Fruit fly (Drosophila melanogaster) whole organism, embryonic: ENCODE measurements around the gene Cyfip.

ENCODE experiments used
- Ada2b ChIP-seq: fragments of 200-800 bp; sonication (Bioruptor generic); IDR thresholded peaks from 2 replicates; pipeline ENCODE4 v1.3.6; 2022; ENCODE audit warnings: missing biosample characterization, missing genetic modification characterization
- Aef1 ChIP-seq: fragments of 200-800 bp; sonication (Bioruptor generic); IDR thresholded peaks from 3 replicates; pipeline ENCODE4 v1.3.6; 2022; ENCODE audit warnings: missing biosample characterization, missing genetic modification characterization
- Atf6 ChIP-seq: fragments of 200-800 bp; sonication (Bioruptor generic); IDR thresholded peaks from 2 replicates; pipeline ENCODE4 v1.3.6; 2022; ENCODE audit warnings: missing biosample characterization, missing genetic modification characterization
- Awh ChIP-seq: fragments of 200-800 bp; sonication (Bioruptor generic); IDR thresholded peaks from 2 replicates; pipeline ENCODE4, ENCODE4 v1.3.6; 2022; ENCODE audit warnings: missing biosample characterization, missing genetic modification characterization
- CG10209 ChIP-seq: fragments of 200-800 bp; sonication (Bioruptor generic); optimal IDR thresholded peaks from 3 replicates; lab custom pipeline; 2017; ENCODE audit warnings: missing biosample characterization, mild to moderate bottlenecking, missing genetic modification characterization, missing genetic modification reagents
- CG11560 ChIP-seq: fragments of 200-800 bp; sonication (Bioruptor generic); IDR thresholded peaks from 3 replicates; pipeline ENCODE4 v1.3.6; 2022; ENCODE audit warnings: missing biosample characterization, missing genetic modification characterization
- CG12104 ChIP-seq: fragments of 200-800 bp; sonication (Bioruptor generic); optimal IDR thresholded peaks from 3 replicates; lab custom pipeline; 2016; ENCODE audit warnings: missing biosample characterization, missing genetic modification characterization
- CG1233 ChIP-seq: fragments of 200-800 bp; sonication (Bioruptor generic); optimal IDR thresholded peaks from 4 replicates; lab custom pipeline; 2018; ENCODE audit warnings: missing biosample characterization, mild to moderate bottlenecking, missing genetic modification characterization
- CG16813 ChIP-seq: fragments of 200-800 bp; sonication (Bioruptor generic); IDR thresholded peaks from 3 replicates; pipeline ENCODE4 v1.3.6; 2022; ENCODE audit warnings: missing biosample characterization, missing genetic modification characterization; ENCODE audit not compliant: partially characterized antibody
- CG17328 ChIP-seq: fragments of 200-800 bp; sonication (Bioruptor generic); IDR thresholded peaks from 2 replicates; pipeline ENCODE4 v1.3.6; 2022; ENCODE audit warnings: missing biosample characterization, missing genetic modification characterization
- CG2129 ChIP-seq: fragments of 200-800 bp; sonication (Bioruptor generic); IDR thresholded peaks from 2 replicates; pipeline ENCODE4 v1.3.6; 2022; ENCODE audit warnings: missing biosample characterization, missing genetic modification characterization; ENCODE audit not compliant: partially characterized antibody
- CG2712 ChIP-seq: fragments of 200-800 bp; optimal IDR thresholded peaks from 3 replicates; lab custom pipeline; 2019; ENCODE audit warnings: missing biosample characterization, mild to moderate bottlenecking, missing genetic modification characterization, moderate library complexity
- CG30431 ChIP-seq: fragments of 200-800 bp; sonication (Bioruptor generic); optimal IDR thresholded peaks from 2 replicates; lab custom pipeline; 2017; ENCODE audit warnings: missing biosample characterization, missing genetic modification characterization
- CG5180 ChIP-seq: fragments of 200-800 bp; sonication (Bioruptor generic); optimal IDR thresholded peaks from 3 replicates; lab custom pipeline; 2017; ENCODE audit warnings: missing biosample characterization, missing genetic modification characterization, mild to moderate bottlenecking, moderate library complexity, missing genetic modification reagents
- CG7839 ChIP-seq: fragments of 200-800 bp; sonication (Bioruptor generic); optimal IDR thresholded peaks from 3 replicates; lab custom pipeline; 2018; ENCODE audit warnings: missing biosample characterization, mild to moderate bottlenecking, missing genetic modification characterization, moderate library complexity
- CG8281 ChIP-seq: fragments of 200-800 bp; sonication (Bioruptor generic); optimal IDR thresholded peaks from 2 replicates; lab custom pipeline; 2018; ENCODE audit warnings: missing biosample characterization, mild to moderate bottlenecking, missing genetic modification characterization, moderate library complexity
- CG8290 ChIP-seq, 3 experiments: fragments of 200-800 bp; sonication (Bioruptor generic); optimal IDR thresholded peaks; 2 replicates each; lab custom pipeline; 2016 to 2019; ENCODE audit warnings: missing biosample characterization in 3 of 3, missing genetic modification characterization in 3 of 3, mild to moderate bottlenecking in 2 of 3, moderate library complexity in 1 of 3
- CG8388 ChIP-seq: fragments of 200-800 bp; sonication (Bioruptor generic); optimal IDR thresholded peaks from 2 replicates; lab custom pipeline; 2019; ENCODE audit warnings: missing biosample characterization, mild to moderate bottlenecking, missing genetic modification characterization, moderate library complexity
- CG9437 ChIP-seq: fragments of 200-800 bp; sonication (Bioruptor generic); optimal IDR thresholded peaks from 2 replicates; lab custom pipeline; 2018; ENCODE audit warnings: missing biosample characterization, mild to moderate bottlenecking, missing genetic modification characterization
- CG9817 ChIP-seq: fragments of 200-800 bp; sonication (Bioruptor generic); optimal IDR thresholded peaks from 2 replicates; lab custom pipeline; 2018; ENCODE audit warnings: missing biosample characterization, mild to moderate bottlenecking, missing genetic modification characterization, moderate library complexity
- D19B ChIP-seq: fragments of 200-800 bp; sonication (Bioruptor generic); optimal IDR thresholded peaks from 2 replicates; lab custom pipeline; 2017; ENCODE audit warnings: missing biosample characterization, mild to moderate bottlenecking, missing genetic modification characterization
- Gsc ChIP-seq: fragments of 200-800 bp; sonication (Bioruptor generic); IDR thresholded peaks from 2 replicates; pipeline ENCODE4 v1.3.6; 2022; ENCODE audit warnings: missing biosample characterization, missing genetic modification characterization
- Gug ChIP-seq: fragments of 200-800 bp; sonication (Bioruptor generic); IDR thresholded peaks from 4 replicates; pipeline ENCODE4 v1.3.6; 2022; ENCODE audit warnings: missing biosample characterization, missing genetic modification characterization
- HHEX ChIP-seq: fragments of 200-800 bp; sonication (Bioruptor generic); optimal IDR thresholded peaks from 3 replicates; lab custom pipeline; 2017; ENCODE audit warnings: missing biosample characterization, mild to moderate bottlenecking, missing genetic modification characterization, missing genetic modification reagents
- Hey ChIP-seq: fragments of 200-800 bp; sonication (Bioruptor generic); optimal IDR thresholded peaks from 3 replicates; lab custom pipeline; 2018; ENCODE audit warnings: missing biosample characterization, mild to moderate bottlenecking, missing genetic modification characterization
- MESR4 ChIP-seq: fragments of 200-800 bp; sonication (Bioruptor generic); optimal IDR thresholded peaks from 2 replicates; lab custom pipeline; 2018; ENCODE audit warnings: missing biosample characterization, mild to moderate bottlenecking, missing genetic modification characterization, moderate library complexity
- MTF-1 ChIP-seq: fragments of 200-800 bp; sonication (Bioruptor generic); optimal IDR thresholded peaks from 2 replicates; lab custom pipeline; 2018; ENCODE audit warnings: missing biosample characterization, mild to moderate bottlenecking, missing genetic modification characterization, borderline replicate concordance
- Nf-YB ChIP-seq: fragments of 200-800 bp; sonication (Bioruptor generic); optimal IDR thresholded peaks from 3 replicates; lab custom pipeline; 2019; ENCODE audit warnings: missing biosample characterization, mild to moderate bottlenecking, missing genetic modification characterization, moderate library complexity
- Rfx ChIP-seq: fragments of 200-800 bp; sonication (Bioruptor generic); IDR thresholded peaks from 2 replicates; pipeline ENCODE4 v1.3.6; 2022; ENCODE audit warnings: missing biosample characterization, missing genetic modification characterization
- Scr ChIP-seq: fragments of 200-800 bp; sonication (Bioruptor generic); IDR thresholded peaks from 2 replicates; pipeline ENCODE4 v1.3.6; 2022; ENCODE audit warnings: missing biosample characterization, missing genetic modification characterization; ENCODE audit not compliant: partially characterized antibody
- Xbp1 ChIP-seq: fragments of 200-800 bp; sonication (Bioruptor generic); optimal IDR thresholded peaks from 3 replicates; lab custom pipeline; 2016; ENCODE audit warnings: missing biosample characterization, mild to moderate bottlenecking, missing genetic modification characterization
- ap ChIP-seq: fragments of 200-800 bp; sonication (Bioruptor generic); IDR thresholded peaks from 2 replicates; pipeline ENCODE4 v1.3.6; 2022; ENCODE audit warnings: missing biosample characterization, missing genetic modification characterization
- az2 ChIP-seq: fragments of 200-800 bp; sonication (Bioruptor generic); optimal IDR thresholded peaks from 3 replicates; lab custom pipeline; 2016; ENCODE audit warnings: missing biosample characterization, missing genetic modification characterization
- bbx ChIP-seq: fragments of 200-800 bp; sonication (Bioruptor generic); IDR thresholded peaks from 2 replicates; pipeline ENCODE4 v1.3.6; 2022; ENCODE audit warnings: missing biosample characterization, missing genetic modification characterization; ENCODE audit not compliant: partially characterized antibody
- chif ChIP-seq, 2 experiments: fragments of 200-800 bp; sonication (Bioruptor generic); optimal IDR thresholded peaks; 3 replicates each; lab custom pipeline; 2016; ENCODE audit warnings: missing biosample characterization in 2 of 2, missing genetic modification characterization in 2 of 2
- fd3F ChIP-seq: fragments of 200-800 bp; sonication (Bioruptor generic); optimal IDR thresholded peaks from 2 replicates; lab custom pipeline; 2018; ENCODE audit warnings: missing biosample characterization, mild to moderate bottlenecking, missing genetic modification characterization, moderate library complexity
- gem ChIP-seq: fragments of 200-800 bp; sonication (Bioruptor generic); optimal IDR thresholded peaks from 2 replicates; lab custom pipeline; 2019; ENCODE audit warnings: missing biosample characterization, mild to moderate bottlenecking, missing genetic modification characterization, moderate library complexity
- jing ChIP-seq: fragments of 200-800 bp; sonication (Bioruptor generic); optimal IDR thresholded peaks from 2 replicates; lab custom pipeline; 2018; ENCODE audit warnings: missing biosample characterization, mild to moderate bottlenecking, missing genetic modification characterization
- kah ChIP-seq: fragments of 200-800 bp; sonication (Bioruptor generic); optimal IDR thresholded peaks from 2 replicates; lab custom pipeline; 2018; ENCODE audit warnings: missing biosample characterization, mild to moderate bottlenecking, missing genetic modification characterization
- lilli ChIP-seq: fragments of 200-800 bp; sonication (Bioruptor generic); optimal IDR thresholded peaks from 3 replicates; lab custom pipeline; 2016; ENCODE audit warnings: missing biosample characterization, missing genetic modification characterization
- luna ChIP-seq: fragments of 200-800 bp; sonication (Bioruptor generic); optimal IDR thresholded peaks from 2 replicates; lab custom pipeline; 2016; ENCODE audit warnings: missing biosample characterization, missing genetic modification characterization
- pita ChIP-seq: fragments of 200-800 bp; sonication (Bioruptor generic); optimal IDR thresholded peaks from 2 replicates; lab custom pipeline; 2017; ENCODE audit warnings: missing biosample characterization, mild to moderate bottlenecking, missing genetic modification characterization
- pum ChIP-seq: fragments of 200-800 bp; sonication (Bioruptor generic); optimal IDR thresholded peaks from 2 replicates; lab custom pipeline; 2016; ENCODE audit warnings: missing biosample characterization, missing genetic modification characterization
- row ChIP-seq: fragments of 200-800 bp; sonication (Bioruptor generic); IDR thresholded peaks from 3 replicates; pipeline ENCODE4 v1.3.6; 2022; ENCODE audit warnings: missing biosample characterization, missing genetic modification characterization
- so ChIP-seq: fragments of 200-800 bp; sonication (Bioruptor generic); IDR thresholded peaks from 3 replicates; pipeline ENCODE4 v1.3.6; 2022; ENCODE audit warnings: missing biosample characterization, missing genetic modification characterization
- tio ChIP-seq: fragments of 200-800 bp; sonication (Bioruptor generic); optimal IDR thresholded peaks from 2 replicates; lab custom pipeline; 2017; ENCODE audit warnings: missing biosample characterization, missing genetic modification characterization, inconsistent platforms
- zen2 ChIP-seq: fragments of 200-800 bp; sonication (Bioruptor generic); IDR thresholded peaks from 3 replicates; pipeline ENCODE4 v1.3.6; 2022; ENCODE audit warnings: missing biosample characterization, missing genetic modification characterization; ENCODE audit not compliant: partially characterized antibody

The Cyfip gene

DNA sequence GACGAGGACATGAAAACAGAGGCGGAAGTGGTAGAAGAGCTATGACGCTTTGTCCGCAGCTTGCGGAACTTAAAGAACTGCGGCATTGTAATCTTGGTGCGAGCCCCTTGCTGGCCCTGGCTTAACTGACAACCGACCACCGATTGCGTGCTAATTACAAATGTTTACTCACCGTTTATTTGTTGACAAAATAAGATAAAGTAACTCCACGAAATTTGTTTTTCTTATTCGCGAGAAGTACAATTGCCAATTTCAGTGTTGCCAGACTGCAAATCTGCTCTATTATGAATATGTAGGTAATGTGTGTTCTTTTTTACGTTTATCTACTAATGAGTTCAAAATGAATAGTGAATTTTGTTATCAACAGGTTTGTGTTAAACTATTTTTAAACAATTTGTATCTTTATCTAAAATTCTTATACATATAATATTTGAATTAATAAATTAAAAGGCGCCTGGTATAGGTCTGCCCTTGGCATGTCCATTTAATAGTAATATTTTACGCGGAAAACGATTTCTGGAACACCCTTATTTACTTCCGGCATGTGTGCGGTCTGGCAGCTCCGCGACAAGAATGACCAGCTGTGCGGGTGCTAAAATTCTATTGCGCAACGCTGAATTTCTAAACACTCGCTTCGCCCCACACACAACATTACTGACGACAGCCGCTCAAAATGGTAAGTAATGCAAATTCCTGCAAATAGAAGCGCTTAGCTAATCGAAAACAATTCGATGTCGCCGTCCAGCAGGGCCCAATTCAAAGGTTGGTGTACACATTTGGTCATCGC is 23.8 kb downstream of the Cyfip start, which contains the start of the genes Atg4b and Hibch (continued):
- TF ChIP-seq tio (GFP tag; lab: Kevin White, UChicago) (no peak), so (GFP tag; lab: Robert Waterston, UW) (peak; percentile 74; the same call in 1 of the 3 replicates), CG16813 (GFP tag; lab: Robert Waterston, UW) (no peak), bbx (GFP tag; lab: Robert Waterston, UW) (peak; percentile 39; the same call in 1 of the 2 replicates), Hey (tag; lab: Kevin White, UChicago) (peak; percentile 31), fd3F (GFP tag; lab: Kevin White, UChicago) (peak; percentile 79), CG1233 (GFP tag; lab: Kevin White, UChicago) (peak; percentile 80), CG9817 (tag; lab: Kevin White, UChicago) (peak; percentile 90), pum (GFP tag; lab: Kevin White, UChicago) (peak; percentile 9), CG8281 (tag; lab: Kevin White, UChicago) (no peak), Xbp1 (peak; percentile 88), MTF-1 (GFP tag; lab: Kevin White, UChicago) (peak; percentile 27), Aef1 (GFP tag; lab: Robert Waterston, UW) (peak; percentile 80), Gsc (0 out of 2 replicates have a peak, but pooled peaks have one; percentile 41), chif (GFP tag; optimal IDR thresholded peaks at IDR 0.05; lab: Kevin White, UChicago) (no peak), D19B (GFP tag; lab: Kevin White, UChicago) (peak; percentile 78), Ada2b (peak; percentile 79), CG11560 (tag; lab: Robert Waterston, UW) (peak; percentile 49; the same call in 2 of the 3 replicates), zen2 (GFP tag; lab: Robert Waterston, UW) (no peak), gem (tag; lab: Kevin White, UChicago) (peak; percentile 92), Atf6 (GFP tag; lab: Robert Waterston, UW) (peak; percentile 83; the same call in 1 of the 2 replicates), az2 (peak; percentile 82), Gug (GFP tag; lab: Robert Waterston, UW) (peak; percentile 81), ap (GFP tag; lab: Robert Waterston, UW) (peak; percentile 53; the same call in 1 of the 2 replicates), CG7839 (tag; lab: Kevin White, UChicago) (peak; percentile 89), CG10209 (GFP tag; lab: Kevin White, UChicago) (peak; percentile 85), Nf-YB (GFP tag; lab: Kevin White, UChicago) (peak; percentile 67), CG2712 (tag; lab: Kevin White, UChicago) (peak; percentile 92), pita (GFP tag; lab: Kevin White, UChicago) (no peak), CG17328 (GFP tag; lab: Robert Waterston, UW) (no peak; the same call in 1 of the 2 replicates), CG8388 (GFP tag; lab: Kevin White, UChicago) (peak; percentile 76), kah (GFP tag; lab: Kevin White, UChicago) (peak; percentile 65), row (peak; percentile 97), lilli (GFP tag; lab: Kevin White, UChicago) (peak; percentile 74), MESR4 (GFP tag; lab: Kevin White, UChicago) (peak; percentile 79), CG12104 (GFP tag; lab: Kevin White, UChicago) (peak; percentile 79), CG8290 (GFP tag; optimal IDR thresholded peaks at IDR 0.05; lab: Kevin White, UChicago) (no peak), CG8290 (tag; optimal IDR thresholded peaks at IDR 0.05; lab: Kevin White, UChicago) (peak; percentile 48 to 54), CG9437 (GFP tag; lab: Kevin White, UChicago) (peak; percentile 72), jing (GFP tag; lab: Kevin White, UChicago) (no peak), HHEX (peak; percentile 81), Scr (GFP tag; lab: Robert Waterston, UW) (peak; percentile 22; the same call in 1 of the 2 replicates), Awh (0 out of 2 replicates have a peak, but pooled peaks have one; percentile 47), CG5180 (GFP tag; lab: Kevin White, UChicago) (no peak), luna (GFP tag; lab: Kevin White, UChicago) (no peak), CG30431 (peak; percentile 70), Rfx (peak; percentile 89), CG2129 (GFP tag; lab: Robert Waterston, UW) (no peak)
